Fruit fly (Drosophila melanogaster) whole organism, adult: ENCODE data around the gene Neb-cGP.

ENCODE experiments used
- CG11617 ChIP-seq: fragments of 200-800 bp; sonication (Bioruptor generic); optimal IDR thresholded peaks from 2 replicates; lab custom pipeline; 2017; ENCODE audit warnings: mild to moderate bottlenecking, missing biosample characterization, missing genetic modification reagents, missing genetic modification characterization
- CG14711 ChIP-seq: fragments of 200-800 bp; sonication (Bioruptor generic); optimal IDR thresholded peaks from 2 replicates; lab custom pipeline; 2018; ENCODE audit warnings: missing biosample characterization, mild to moderate bottlenecking, missing genetic modification characterization, moderate library complexity
- CG33017 ChIP-seq: fragments of 200-800 bp; sonication (Bioruptor generic); optimal IDR thresholded peaks from 2 replicates; lab custom pipeline; 2018; ENCODE audit warnings: missing biosample characterization, mild to moderate bottlenecking, missing genetic modification characterization, moderate library complexity
- CG7045 ChIP-seq: fragments of 200-800 bp; sonication (Bioruptor generic); optimal IDR thresholded peaks from 2 replicates; lab custom pipeline; 2017; ENCODE audit warnings: missing biosample characterization, mild to moderate bottlenecking, missing genetic modification characterization
- CG7101 ChIP-seq: fragments of 200-800 bp; sonication (Bioruptor generic); optimal IDR thresholded peaks from 2 replicates; lab custom pipeline; 2018; ENCODE audit warnings: missing biosample characterization, mild to moderate bottlenecking, missing genetic modification characterization, moderate library complexity
- Clk ChIP-seq: fragments of 200-800 bp; sonication (Bioruptor generic); optimal IDR thresholded peaks from 2 replicates; lab custom pipeline; 2017; ENCODE audit warnings: missing biosample characterization, missing genetic modification characterization
- Hr96 ChIP-seq: fragments of 200-800 bp; sonication (Bioruptor generic); optimal IDR thresholded peaks from 2 replicates; lab custom pipeline; 2016; ENCODE audit warnings: missing biosample characterization, missing genetic modification characterization
- cic ChIP-seq: fragments of 200-800 bp; sonication (Bioruptor generic); optimal IDR thresholded peaks from 2 replicates; lab custom pipeline; 2017; ENCODE audit warnings: missing biosample characterization, mild to moderate bottlenecking, missing genetic modification characterization, moderate library complexity
- cnc ChIP-seq, 2 experiments: fragments of >200 bp; optimal IDR thresholded peaks; 2 replicates each; lab custom pipeline; 2017
- kay ChIP-seq: fragments of 200-800 bp; sonication (Bioruptor generic); peaks from one replicate; lab custom pipeline; 2016; ENCODE audit warnings: missing biosample characterization, missing genetic modification characterization, borderline replicate concordance
- ovo ChIP-seq: fragments of 200-800 bp; sonication (Bioruptor generic); optimal IDR thresholded peaks from 2 replicates; lab custom pipeline; 2016; ENCODE audit warnings: missing biosample characterization, missing genetic modification characterization
- tj ChIP-seq: fragments of 200-800 bp; sonication (Bioruptor generic); optimal IDR thresholded peaks from 3 replicates; lab custom pipeline; 2017; ENCODE audit warnings: missing biosample characterization, mild to moderate bottlenecking, missing genetic modification characterization, moderate library complexity
- toe ChIP-seq: fragments of 200-800 bp; sonication (Bioruptor generic); optimal IDR thresholded peaks from 2 replicates; lab custom pipeline; 2016; ENCODE audit warnings: missing biosample characterization, missing genetic modification characterization

DNA sequence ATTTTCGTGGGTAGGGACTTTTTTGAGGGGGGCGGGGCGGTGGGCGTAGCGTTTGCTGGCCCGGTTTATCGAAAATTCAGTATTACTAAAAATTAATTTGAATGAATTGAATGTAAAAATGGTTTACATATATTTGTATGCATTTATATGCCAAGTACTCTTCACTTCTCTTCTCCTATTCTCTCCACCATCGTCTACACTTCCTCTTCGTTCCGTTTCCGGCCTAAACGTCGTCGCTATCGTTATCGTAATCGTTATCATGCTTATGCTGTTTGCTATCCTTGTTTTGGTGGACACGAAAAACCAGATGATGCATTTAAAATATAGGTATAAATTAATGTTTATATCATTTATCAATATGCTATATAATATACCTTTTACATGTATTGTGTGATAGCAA is 1.4 kb downstream of the Neb-cGP start:
- TF ChIP-seq Clk (GFP tag; lab: Kevin White, UChicago) = no peak
- no peak for TF ChIP-seq Hr96 (GFP tag; lab: Kevin White, UChicago)
- no peak for TF ChIP-seq toe (GFP tag; lab: Kevin White, UChicago)
- TF ChIP-seq CG11617 = no peak
- TF ChIP-seq CG14711 (tag; lab: Kevin White, UChicago) = no peak
- no peak for TF ChIP-seq CG33017 (tag; lab: Kevin White, UChicago)
- TF ChIP-seq CG7045 (GFP tag; lab: Kevin White, UChicago) = no peak
- no peak for TF ChIP-seq kay
- no peak for TF ChIP-seq cnc (optimal IDR thresholded peaks at IDR 0.05; lab: Kevin White, UChicago)
- no peak for TF ChIP-seq tj (GFP tag; lab: Kevin White, UChicago)
- TF ChIP-seq cic (GFP tag; lab: Kevin White, UChicago) = no peak
- no peak for TF ChIP-seq ovo (GFP tag; lab: Kevin White, UChicago)
- TF ChIP-seq CG7101 (tag; lab: Kevin White, UChicago) = no peak
